Fruit fly (Drosophila melanogaster) Kc167 (cell line): ENCODE measurements around the gene CG4951.

Source experiments
- Sin3A ChIP-seq: fragments of >200 bp; optimal IDR thresholded peaks from 2 replicates; lab custom pipeline; 2018; ENCODE audit warnings: missing external identifiers
- h ChIP-seq: fragments of >200 bp; optimal IDR thresholded peaks from 3 replicates; lab custom pipeline; 2018; ENCODE audit warnings: missing external identifiers
- insv ChIP-seq: fragments of >200 bp; optimal IDR thresholded peaks from 3 replicates; lab custom pipeline; 2018; ENCODE audit warnings: missing external identifiers
- psq ChIP-seq: fragments of >200 bp; optimal IDR thresholded peaks from 2 replicates; lab custom pipeline; 2017; ENCODE audit warnings: missing external identifiers
- ttk ChIP-seq: sonication (Bioruptor generic); optimal IDR thresholded peaks from 2 replicates; lab custom pipeline; 2017; ENCODE audit warnings: missing external identifiers

- TF ChIP-seq insv (no peak), Sin3A (lab: Kevin White, UChicago) (no peak), ttk (lab: Kevin White, UChicago) (no peak), h (lab: Kevin White, UChicago) (no peak), psq (no peak)
Observed at dm6 chr3R:27905695-27906094, 48.2 kb downstream of the CG4951 start, which contains the start of gene CG34353.
